Worm (Caenorhabditis elegans): Measurements from ENCODE around the gene Y54G2A.16.

Y54G2A.16 gene

ce11 chrIV:2826335-2826734, 38.3 kb downstream of the Y54G2A.16 start:
- TF ChIP-seq W03F9.2 (tag; optimal IDR thresholded peaks at IDR 0.05): no peak
- TF ChIP-seq dao-5 (tag; optimal IDR thresholded peaks at IDR 0.05): no peak

DNA sequence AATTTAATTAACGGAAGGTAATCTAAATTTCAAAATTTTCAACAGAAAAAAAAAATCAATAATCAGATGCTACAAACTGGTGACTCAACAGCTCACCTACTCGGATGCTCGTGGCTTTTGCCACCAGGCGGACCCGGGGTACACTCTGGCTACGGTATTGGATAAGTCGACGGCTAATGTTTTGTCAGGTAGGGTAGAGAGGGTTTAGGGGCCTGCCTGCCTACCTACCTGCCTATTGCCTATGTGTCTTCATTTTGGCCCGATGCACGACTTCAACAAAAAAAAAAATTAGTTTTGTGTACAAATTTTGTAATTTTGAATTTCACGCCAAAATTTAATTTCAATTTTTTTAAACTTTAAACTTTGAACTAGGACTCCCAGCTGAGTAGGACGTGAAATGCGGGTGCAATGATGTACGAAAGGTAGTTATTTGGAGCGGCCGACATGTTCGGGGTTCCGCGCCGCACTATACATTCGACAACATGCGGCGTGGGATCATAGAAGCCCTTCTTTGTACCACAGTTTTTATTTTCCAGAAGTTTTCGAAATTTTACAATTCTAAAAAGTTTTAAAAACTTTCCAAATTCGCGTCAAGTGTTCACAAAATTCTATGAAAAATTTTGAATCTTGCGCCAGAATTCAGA, 39.1 kb downstream of the Y54G2A.16 start:
- TF ChIP-seq W03F9.2 (tag; optimal IDR thresholded peaks at IDR 0.05) (no peak), him-1 (tag; optimal IDR thresholded peaks at IDR 0.05) (no peak), dao-5 (tag; optimal IDR thresholded peaks at IDR 0.05) (no peak)

DNA sequence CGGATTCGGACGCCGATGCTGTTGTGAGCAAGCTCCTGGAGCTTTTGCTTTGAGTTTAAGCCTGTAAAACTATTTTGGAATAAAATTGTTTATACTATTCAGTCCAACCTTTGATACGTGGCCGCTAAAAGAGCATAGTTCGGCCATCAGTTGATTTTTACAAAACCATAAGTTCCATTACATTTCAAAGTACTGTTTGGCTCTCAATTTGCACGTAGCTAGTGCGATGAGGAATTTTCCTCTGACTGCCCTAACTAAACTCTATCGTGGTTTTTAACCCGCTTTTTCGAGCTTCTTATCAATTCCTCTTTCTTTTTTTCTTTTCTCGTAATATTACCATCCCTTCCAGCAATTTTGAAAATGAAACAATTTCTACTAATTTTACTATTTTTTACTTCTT, 41.2 kb downstream of the Y54G2A.16 start, which contains the start of gene clec-80:
Gene clec-80, plus strand, starts transcription at position 301 of the 400 bp plus-strand sequence.
- TF ChIP-seq W03F9.2 (tag; optimal IDR thresholded peaks at IDR 0.05): no peak

- no peak for TF ChIP-seq W03F9.2 (tag; optimal IDR thresholded peaks at IDR 0.05)
- TF ChIP-seq dao-5 (tag; optimal IDR thresholded peaks at IDR 0.05): no peak
- TF ChIP-seq him-1 (tag; optimal IDR thresholded peaks at IDR 0.05): no peak
Observed at ce11 chrIV:2820408-2820807, 44.2 kb downstream of the Y54G2A.16 start, which contains the start of gene Y54G2A.37. Gene Y54G2A.37 (plus strand): TSS chrIV:2820708.

- no peak for TF ChIP-seq W03F9.2 (tag; optimal IDR thresholded peaks at IDR 0.05)
- TF ChIP-seq him-1 (tag; optimal IDR thresholded peaks at IDR 0.05): no peak
- no peak for TF ChIP-seq dao-5 (tag; optimal IDR thresholded peaks at IDR 0.05)
Observed at ce11 chrIV:2819633-2820032, 45.0 kb downstream of the Y54G2A.16 start, which contains the start of gene Y54G2A.13. Gene Y54G2A.13 (minus strand): TSS chrIV:2819733.

DNA sequence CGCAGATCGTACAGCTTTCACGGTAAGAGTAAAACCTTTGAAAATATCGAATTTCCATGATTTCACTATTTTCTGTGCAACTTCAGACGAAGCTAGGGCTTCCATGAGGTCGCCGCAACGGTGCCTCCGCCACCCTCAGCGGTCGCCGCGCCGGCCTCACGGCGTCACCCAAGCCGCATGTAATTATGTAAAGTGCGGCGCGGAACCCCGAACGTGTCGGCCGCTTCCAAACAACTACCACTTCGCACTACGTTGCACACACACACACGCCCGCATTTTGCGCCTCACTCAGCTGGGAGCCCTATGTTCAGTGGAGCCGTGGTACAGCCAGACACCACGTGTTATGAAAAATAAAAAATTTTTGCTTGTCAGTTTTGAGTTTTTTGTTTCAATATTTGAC, 47.6 kb downstream of the Y54G2A.16 start:
- TF ChIP-seq dao-5 (tag; optimal IDR thresholded peaks at IDR 0.05): no peak
- no peak for TF ChIP-seq W03F9.2 (tag; optimal IDR thresholded peaks at IDR 0.05)
- no peak for TF ChIP-seq him-1 (tag; optimal IDR thresholded peaks at IDR 0.05)

ce11 chrIV:2809208-2809607, 55.4 kb downstream of the Y54G2A.16 start, which contains the start of gene Y54G2A.76:
Gene Y54G2A.76 (plus strand): TSS chrIV:2809410.
- TF ChIP-seq him-1 (tag; optimal IDR thresholded peaks at IDR 0.05): no peak
- TF ChIP-seq W03F9.2 (tag; optimal IDR thresholded peaks at IDR 0.05): no peak
- TF ChIP-seq dao-5 (tag; optimal IDR thresholded peaks at IDR 0.05): no peak

DNA sequence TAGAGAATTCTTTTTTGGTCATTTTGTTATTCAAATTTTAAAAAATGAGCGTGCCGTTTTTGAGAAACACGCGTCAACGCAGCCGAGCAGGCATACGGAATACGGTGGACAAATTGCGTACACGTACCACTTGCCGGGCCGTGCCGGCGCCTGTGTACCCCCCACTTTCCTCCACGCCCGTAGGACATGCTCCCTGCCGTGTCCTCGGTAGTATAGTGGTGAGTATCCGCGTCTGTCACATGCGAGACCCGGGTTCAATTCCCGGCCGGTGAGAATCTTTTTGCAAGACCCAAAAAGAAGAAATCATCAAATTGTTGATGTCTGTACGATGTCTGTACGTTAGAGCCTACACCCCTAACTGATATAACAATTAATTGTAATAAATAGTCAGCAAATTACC, 56.5 kb downstream of the Y54G2A.16 start:
- no peak for TF ChIP-seq dao-5 (tag; optimal IDR thresholded peaks at IDR 0.05)
- no peak for TF ChIP-seq W03F9.2 (tag; optimal IDR thresholded peaks at IDR 0.05)
- no peak for TF ChIP-seq him-1 (tag; optimal IDR thresholded peaks at IDR 0.05)
